Worm (Caenorhabditis elegans): ENCODE results near the gene col-177.

Gene col-177

ce11 chrX:11034430-11035117, 32.9 kb upstream of the col-177 start (continued):
- no peak for TF ChIP-seq egl-43 (GFP tag; IDR thresholded peaks at IDR 0.05)
- no peak for TF ChIP-seq madf-9 (GFP tag; conservative IDR thresholded peaks at IDR 0.05)
- no peak for TF ChIP-seq zip-2 (tag; optimal IDR thresholded peaks at IDR 0.05)
- no peak for TF ChIP-seq F44E2.7 (GFP tag; IDR thresholded peaks at IDR 0.05)
- no peak for TF ChIP-seq ces-1 (GFP tag; optimal IDR thresholded peaks at IDR 0.05)
- no peak for TF ChIP-seq spr-1 (tag; optimal IDR thresholded peaks at IDR 0.05)
- TF ChIP-seq D1046.2 (GFP tag; IDR thresholded peaks at IDR 0.05), result no peak
- no peak for TF ChIP-seq arid-1 (GFP tag; conservative IDR thresholded peaks at IDR 0.05)
- no peak for TF ChIP-seq spr-3 (GFP tag; optimal IDR thresholded peaks at IDR 0.05)
- no peak for TF ChIP-seq ZK546.5 (tag; optimal IDR thresholded peaks at IDR 0.05)
- TF ChIP-seq nhr-102 (tag; optimal IDR thresholded peaks at IDR 0.05), result no peak
- TF ChIP-seq skn-1 (tag; optimal IDR thresholded peaks at IDR 0.05), result no peak
- no peak for TF ChIP-seq lin-29 (GFP tag; IDR thresholded peaks at IDR 0.05)
- TF ChIP-seq nhr-6 (tag; optimal IDR thresholded peaks at IDR 0.05), result no peak
- no peak for TF ChIP-seq saeg-2 (GFP tag; IDR thresholded peaks at IDR 0.05)
- TF ChIP-seq dmd-6 (GFP tag; IDR thresholded peaks at IDR 0.05), result no peak
- TF ChIP-seq nhr-11 (tag; optimal IDR thresholded peaks at IDR 0.05), result no peak
- TF ChIP-seq pqm-1 (tag; optimal IDR thresholded peaks at IDR 0.05), result no peak
- peak; percentile 35 for TF ChIP-seq fkh-10 (GFP tag; optimal IDR thresholded peaks at IDR 0.05)
- no peak for TF ChIP-seq R02D3.7 (tag; optimal IDR thresholded peaks at IDR 0.05)
- TF ChIP-seq fos-1 (tag; optimal IDR thresholded peaks at IDR 0.05), result no peak
- peak; percentile 25 for TF ChIP-seq rbr-2 (tag; optimal IDR thresholded peaks at IDR 0.05)
- TF ChIP-seq lin-38 (GFP tag; IDR thresholded peaks at IDR 0.05), result no peak
- TF ChIP-seq lsy-2 (tag; optimal IDR thresholded peaks at IDR 0.05), result peak in 1 of 2 experiments; percentile 47
- no peak for TF ChIP-seq unc-130 (GFP tag; optimal IDR thresholded peaks at IDR 0.05)
- no peak for TF ChIP-seq egl-27 (tag; optimal IDR thresholded peaks at IDR 0.05)
- no peak for TF ChIP-seq nhr-42 (GFP tag; IDR thresholded peaks at IDR 0.05)
- no peak for TF ChIP-seq unc-39 (tag; optimal IDR thresholded peaks at IDR 0.05)
- TF ChIP-seq nhr-111 (GFP tag; optimal IDR thresholded peaks at IDR 0.05), result no peak
- TF ChIP-seq Y105C5A.15 (GFP tag; IDR thresholded peaks at IDR 0.05), result no peak
- TF ChIP-seq madf-5 (GFP tag; IDR thresholded peaks at IDR 0.05), result no peak
- no peak for TF ChIP-seq ceh-20 (GFP tag; IDR thresholded peaks at IDR 0.05)
- no peak for TF ChIP-seq ceh-82 (tag; optimal IDR thresholded peaks at IDR 0.05)
- no peak for TF ChIP-seq tra-1 (GFP tag; IDR thresholded peaks at IDR 0.05)
- no peak for TF ChIP-seq vab-7 (GFP tag; IDR thresholded peaks at IDR 0.05)
- no peak for TF ChIP-seq lim-7 (GFP tag; IDR thresholded peaks at IDR 0.05)
- no peak for TF ChIP-seq nhr-48 (tag; optimal IDR thresholded peaks at IDR 0.05)
- TF ChIP-seq ceh-28 (tag; optimal IDR thresholded peaks at IDR 0.05), result peak; percentile 28
- peak in 1 of 2 experiments; percentile 93 for TF ChIP-seq unc-62 (GFP tag; optimal IDR thresholded peaks at IDR 0.05 in 1 of 2)
- TF ChIP-seq unc-62 (tag; optimal IDR thresholded peaks at IDR 0.05), result no peak
- no peak for TF ChIP-seq Y48G9A.11 (GFP tag; IDR thresholded peaks at IDR 0.05)
- TF ChIP-seq cey-2 (tag; optimal IDR thresholded peaks at IDR 0.05; ENCODE audit: borderline replicate concordance, insufficient read depth), result no peak
- no peak for TF ChIP-seq mdt-29 (GFP tag; IDR thresholded peaks at IDR 0.05)
- TF ChIP-seq mep-1 (tag; optimal IDR thresholded peaks at IDR 0.05), result peak; percentile 50
- no peak for TF ChIP-seq aly-2 (tag; optimal IDR thresholded peaks at IDR 0.05)
- TF ChIP-seq F26F4.8 (GFP tag; conservative IDR thresholded peaks at IDR 0.05), result no peak
- TF ChIP-seq F10B5.3 (tag; optimal IDR thresholded peaks at IDR 0.05), result no peak
- TF ChIP-seq lir-3 (tag; optimal IDR thresholded peaks at IDR 0.05), result no peak
- TF ChIP-seq dve-1 (tag; optimal IDR thresholded peaks at IDR 0.05; ENCODE audit: insufficient read depth), result peak; percentile 59
- TF ChIP-seq hlh-30 (tag; optimal IDR thresholded peaks at IDR 0.05; ENCODE audit: insufficient read depth), result peak; percentile 16
- no peak for TF ChIP-seq ztf-7 (tag; optimal IDR thresholded peaks at IDR 0.05)
- TF ChIP-seq attf-4 (tag; optimal IDR thresholded peaks at IDR 0.05), result no peak

Measured in whole organism, L4 larva.